Worm (Caenorhabditis elegans): ENCODE results near the gene F47B8.5.
A peak's percentile ranks its signal among the peaks of the same experiment; 100 is the strongest.

F47B8.5 gene

ce11 chrV:14368272-14369052, 40.8 kb upstream of the F47B8.5 start (continued):
- TF ChIP-seq tag-97 (GFP tag; IDR thresholded peaks at IDR 0.05) (no peak), zip-11 (GFP tag; IDR thresholded peaks at IDR 0.05) (no peak), dmd-8 (GFP tag; IDR thresholded peaks at IDR 0.05) (no peak), lin-38 (GFP tag; IDR thresholded peaks at IDR 0.05) (no peak; the same call in 1 of the 2 replicates), F49E8.2 (tag; optimal IDR thresholded peaks at IDR 0.05; ENCODE audit: borderline replicate concordance) (no peak), snpc-4 (tag; optimal IDR thresholded peaks at IDR 0.05) (no peak), set-16 (GFP tag; IDR thresholded peaks at IDR 0.05) (peak; percentile 91), nhr-48 (tag; optimal IDR thresholded peaks at IDR 0.05) (peak; percentile 80), fos-1 (tag; optimal IDR thresholded peaks at IDR 0.05) (no peak), F26F4.8 (GFP tag; conservative IDR thresholded peaks at IDR 0.05) (no peak), spr-1 (tag; optimal IDR thresholded peaks at IDR 0.05) (no peak), dmd-9 (GFP tag; IDR thresholded peaks at IDR 0.05) (no peak), unc-62 (GFP tag; optimal IDR thresholded peaks at IDR 0.05 in 1 of 2) (peak in 1 of 2 experiments; percentile 93), unc-62 (tag; optimal IDR thresholded peaks at IDR 0.05) (no peak), sdz-12 (GFP tag; optimal IDR thresholded peaks at IDR 0.05) (no peak), nhr-6 (tag; optimal IDR thresholded peaks at IDR 0.05) (peak; percentile 76), ces-1 (GFP tag; optimal IDR thresholded peaks at IDR 0.05) (no peak), ztf-7 (tag; optimal IDR thresholded peaks at IDR 0.05) (no peak), mep-1 (tag; optimal IDR thresholded peaks at IDR 0.05) (peak; percentile 81), hlh-11 (tag; optimal IDR thresholded peaks at IDR 0.05) (peak; percentile 90), madf-9 (GFP tag; conservative IDR thresholded peaks at IDR 0.05) (no peak), egl-43 (GFP tag; IDR thresholded peaks at IDR 0.05) (no peak; the same call in none of the 2 replicates), nhr-11 (tag; optimal IDR thresholded peaks at IDR 0.05) (no peak), nhr-25 (tag; optimal IDR thresholded peaks at IDR 0.05; ENCODE audit: borderline replicate concordance, insufficient read depth) (peak; percentile 90), daf-12 (tag; optimal IDR thresholded peaks at IDR 0.05) (peak; percentile 20), mxl-3 (GFP tag; optimal IDR thresholded peaks at IDR 0.05) (peak; percentile 86), arid-1 (GFP tag; conservative IDR thresholded peaks at IDR 0.05) (no peak), F10B5.3 (tag; optimal IDR thresholded peaks at IDR 0.05) (no peak), ama-1 (optimal IDR thresholded peaks at IDR 0.05) (no peak), dmd-6 (GFP tag; IDR thresholded peaks at IDR 0.05) (peak; percentile 66), zfp-3 (GFP tag; conservative IDR thresholded peaks at IDR 0.05) (no peak), nhr-41 (GFP tag; IDR thresholded peaks at IDR 0.05) (no peak), hmg-1.1 (GFP tag; IDR thresholded peaks at IDR 0.05) (peak; percentile 84), spr-3 (GFP tag; optimal IDR thresholded peaks at IDR 0.05) (no peak), ceh-20 (GFP tag; IDR thresholded peaks at IDR 0.05) (peak; percentile 55), unc-130 (GFP tag; optimal IDR thresholded peaks at IDR 0.05) (no peak), snpc-1.2 (GFP tag; IDR thresholded peaks at IDR 0.05) (no peak), nhr-76 (tag; optimal IDR thresholded peaks at IDR 0.05) (no peak), F44E2.7 (GFP tag; IDR thresholded peaks at IDR 0.05) (no peak), ceh-82 (tag; optimal IDR thresholded peaks at IDR 0.05) (no peak), D1046.2 (GFP tag; IDR thresholded peaks at IDR 0.05) (no peak), ZK546.5 (tag; optimal IDR thresholded peaks at IDR 0.05) (no peak), nhr-28 (tag; optimal IDR thresholded peaks at IDR 0.05) (peak; percentile 88), attf-4 (tag; optimal IDR thresholded peaks at IDR 0.05) (no peak), ceh-28 (tag; optimal IDR thresholded peaks at IDR 0.05) (no peak), nhr-42 (GFP tag; IDR thresholded peaks at IDR 0.05) (no peak), lsy-2 (tag; optimal IDR thresholded peaks at IDR 0.05) (peak; percentile 38 to 68), duxl-1 (tag; optimal IDR thresholded peaks at IDR 0.05; ENCODE audit: poor library complexity) (peak; percentile 57), hif-1 (tag; optimal IDR thresholded peaks at IDR 0.05) (peak in 1 of 2 experiments; percentile 52), R02D3.7 (tag; optimal IDR thresholded peaks at IDR 0.05) (no peak), egl-27 (tag; optimal IDR thresholded peaks at IDR 0.05) (no peak)

All from whole organism, L4 larva.